Fruit fly (Drosophila melanogaster): ENCODE measurements around the gene Spn38F.

DNA sequence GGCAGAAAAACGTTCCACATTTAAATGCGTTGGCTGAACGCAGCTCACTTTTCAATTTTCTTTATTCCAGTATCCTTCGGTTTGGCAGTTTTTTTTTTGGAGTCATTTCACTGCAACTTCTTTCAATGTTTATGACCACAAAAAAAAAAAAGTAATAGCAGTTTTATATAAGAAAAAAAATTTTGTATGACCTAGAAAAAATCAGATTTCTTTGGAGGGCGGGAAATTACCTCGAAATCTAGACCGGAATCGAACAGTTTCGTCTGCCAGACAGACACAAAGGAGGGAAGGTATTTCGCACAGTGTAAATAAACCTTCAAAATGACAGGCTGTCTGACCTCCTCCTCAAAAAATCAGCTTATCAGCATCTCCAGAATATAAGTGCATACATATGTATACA lies 42.7 kb upstream of the Spn38F start:
- TF ChIP-seq Myc (optimal IDR thresholded peaks at IDR 0.05) (no peak), Vsx2 (GFP tag; optimal IDR thresholded peaks at IDR 0.05; ENCODE audit: partially characterized antibody) (no peak), Abd-B (GFP tag; optimal IDR thresholded peaks at IDR 0.05) (no peak)
